Fruit fly (Drosophila melanogaster) whole organism, pupa: ENCODE measurements around the gene CG13403.

Experiments used
- CG10348 ChIP-seq: fragments of 200-800 bp; sonication (Bioruptor generic); IDR thresholded peaks from 2 replicates; pipeline ENCODE4 v1.3.6; 2022; ENCODE audit warnings: missing biosample characterization, missing genetic modification characterization
- CG12605 ChIP-seq: fragments of 200-800 bp; sonication (Bioruptor generic); IDR thresholded peaks from 2 replicates; pipeline ENCODE4 v1.3.6; 2022; ENCODE audit warnings: missing biosample characterization, missing genetic modification characterization
- CG13204 ChIP-seq: fragments of 200-800 bp; sonication (Bioruptor generic); optimal IDR thresholded peaks from 2 replicates; lab custom pipeline; 2018; ENCODE audit warnings: missing biosample characterization, mild to moderate bottlenecking, missing genetic modification characterization, moderate library complexity
- CG8159 ChIP-seq: fragments of 200-800 bp; sonication (Bioruptor generic); optimal IDR thresholded peaks from 3 replicates; lab custom pipeline; 2018; ENCODE audit warnings: missing biosample characterization, mild to moderate bottlenecking, missing genetic modification characterization, moderate library complexity
- D1 ChIP-seq: fragments of 200-800 bp; sonication (Bioruptor generic); optimal IDR thresholded peaks from 2 replicates; lab custom pipeline; 2018; ENCODE audit warnings: missing biosample characterization, mild to moderate bottlenecking, missing genetic modification characterization, moderate library complexity
- EcR ChIP-seq: fragments of 200-800 bp; sonication (Bioruptor generic); optimal IDR thresholded peaks from 3 replicates; lab custom pipeline; 2019; ENCODE audit warnings: missing biosample characterization, missing genetic modification characterization, mild to moderate bottlenecking, moderate library complexity, missing genetic modification reagents
- Ets98B ChIP-seq: fragments of 200-800 bp; sonication (Bioruptor generic); IDR thresholded peaks from 2 replicates; pipeline ENCODE4 v1.3.6; 2022; ENCODE audit warnings: missing biosample characterization, missing genetic modification characterization
- Pif1A ChIP-seq: fragments of 200-800 bp; sonication (Bioruptor generic); optimal IDR thresholded peaks from 3 replicates; lab custom pipeline; 2016; ENCODE audit warnings: missing biosample characterization, missing genetic modification characterization
- Pif1B ChIP-seq: fragments of 200-800 bp; sonication (Bioruptor generic); optimal IDR thresholded peaks from 3 replicates; lab custom pipeline; 2016; ENCODE audit warnings: missing biosample characterization, missing genetic modification characterization
- Snoo ChIP-seq: fragments of 200-800 bp; sonication (Bioruptor generic); optimal IDR thresholded peaks from 3 replicates; lab custom pipeline; 2017; ENCODE audit warnings: missing biosample characterization, mild to moderate bottlenecking, missing genetic modification characterization, inconsistent platforms
- gl ChIP-seq: fragments of 200-800 bp; sonication (Bioruptor generic); optimal IDR thresholded peaks from 2 replicates; lab custom pipeline; 2018; ENCODE audit warnings: missing biosample characterization, mild to moderate bottlenecking, missing genetic modification characterization

DNA sequence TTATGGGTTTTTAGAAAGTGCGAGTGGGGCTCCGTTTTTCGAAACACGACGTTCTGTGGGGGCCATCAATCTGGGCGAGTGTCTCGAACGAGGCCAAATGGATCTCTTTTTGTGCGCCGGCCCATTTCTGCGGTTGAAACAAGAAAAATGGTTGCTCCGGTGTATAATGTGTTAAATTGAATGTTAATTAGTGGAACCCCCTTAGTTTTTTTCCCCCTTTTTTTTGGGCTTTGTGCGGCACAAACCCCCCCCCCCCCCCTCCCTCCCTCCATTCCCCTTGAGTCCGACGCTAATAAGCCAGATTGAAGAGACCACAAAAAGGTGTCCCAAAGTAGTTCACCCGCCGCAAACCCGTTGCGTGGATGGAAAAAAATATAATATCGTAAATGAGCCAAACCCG, 18.2 kb downstream of the CG13403 start:
- TF ChIP-seq CG10348 (GFP tag; lab: Robert Waterston, UW) (no peak), Pif1A (GFP tag; lab: Kevin White, UChicago) (no peak), CG12605 (GFP tag; lab: Robert Waterston, UW) (no peak), Ets98B (GFP tag; lab: Robert Waterston, UW) (no peak), EcR (GFP tag; lab: Kevin White, UChicago) (no peak), gl (tag; lab: Kevin White, UChicago) (no peak), Snoo (tag; lab: Kevin White, UChicago) (no peak), CG13204 (GFP tag; lab: Kevin White, UChicago) (no peak), Pif1B (no peak), D1 (no peak), CG8159 (no peak)
